Fruit fly (Drosophila melanogaster): Measurements from ENCODE around the gene MTA1-like.

The MTA1-like gene

dm6 chr3R:5685269-5686048 lies 36.9 kb upstream of the MTA1-like start, which contains the start of the genes Rab23 and plx (continued):
- TF ChIP-seq ken (GFP tag; IDR thresholded peaks at IDR 0.05), result 0 out of 3 replicates have a peak, but pooled peaks have one; percentile 24
- no peak for TF ChIP-seq CG2129 (GFP tag; IDR thresholded peaks at IDR 0.05; ENCODE audit: partially characterized antibody)
- no peak for TF ChIP-seq ind (GFP tag; optimal IDR thresholded peaks at IDR 0.05)
- TF ChIP-seq Nf-YC (tag; optimal IDR thresholded peaks at IDR 0.05), result peak; percentile 23
- TF ChIP-seq ash1 (GFP tag; optimal IDR thresholded peaks at IDR 0.05), result no peak
- no peak for TF ChIP-seq slou (GFP tag; optimal IDR thresholded peaks at IDR 0.05)
- no peak for TF ChIP-seq zen2 (GFP tag; IDR thresholded peaks at IDR 0.05; ENCODE audit: partially characterized antibody)
- no peak for TF ChIP-seq CG12219 (GFP tag; optimal IDR thresholded peaks at IDR 0.05)
- TF ChIP-seq CG8388 (GFP tag; optimal IDR thresholded peaks at IDR 0.05), result no peak
- TF ChIP-seq Antp (GFP tag; optimal IDR thresholded peaks at IDR 0.05), result peak; percentile 7
- TF ChIP-seq CG6765 (GFP tag; optimal IDR thresholded peaks at IDR 0.05), result no peak
- TF ChIP-seq ci (GFP tag; IDR thresholded peaks at IDR 0.05), result peak; percentile 38; the same call in 2 of the 3 replicates
- no peak for TF ChIP-seq CG6654 (GFP tag; optimal IDR thresholded peaks at IDR 0.05)
- TF ChIP-seq CG15073 (GFP tag; optimal IDR thresholded peaks at IDR 0.05), result no peak
- TF ChIP-seq pita (GFP tag; optimal IDR thresholded peaks at IDR 0.05), result no peak
- no peak for TF ChIP-seq CG1529 (GFP tag; optimal IDR thresholded peaks at IDR 0.05)
- TF ChIP-seq Tbp (GFP tag; optimal IDR thresholded peaks at IDR 0.05), result no peak
- TF ChIP-seq stwl (tag; optimal IDR thresholded peaks at IDR 0.05), result peak; percentile 73
- no peak for TF ChIP-seq yki (optimal IDR thresholded peaks at IDR 0.05)
- no peak for TF ChIP-seq Mad (GFP tag; optimal IDR thresholded peaks at IDR 0.05)
- peak; percentile 32; the same call in 1 of the 3 replicates for TF ChIP-seq CG17361 (GFP tag; IDR thresholded peaks at IDR 0.05)
- peak; percentile 54 for TF ChIP-seq kah (GFP tag; optimal IDR thresholded peaks at IDR 0.05)
- TF ChIP-seq CG34376 (GFP tag; optimal IDR thresholded peaks at IDR 0.05), result no peak
- no peak for TF ChIP-seq ap (GFP tag; IDR thresholded peaks at IDR 0.05)
- TF ChIP-seq Pdp1 (GFP tag; optimal IDR thresholded peaks at IDR 0.05), result peak in 1 of 2 experiments; percentile 23
- peak; percentile 46 for TF ChIP-seq Dref (GFP tag; IDR thresholded peaks at IDR 0.05)
- TF ChIP-seq CG8944 (GFP tag; optimal IDR thresholded peaks at IDR 0.05), result no peak
- no peak for TF ChIP-seq Nf-YA (GFP tag; IDR thresholded peaks at IDR 0.05)
- TF ChIP-seq pros (GFP tag; optimal IDR thresholded peaks at IDR 0.05), result no peak
- peak; percentile 8 for TF ChIP-seq CTCF (GFP tag; optimal IDR thresholded peaks at IDR 0.05)
- TF ChIP-seq Dad (GFP tag; optimal IDR thresholded peaks at IDR 0.05), result peak; percentile 22
- TF ChIP-seq sna (GFP tag; IDR thresholded peaks at IDR 0.05; ENCODE audit: partially characterized antibody), result no peak
- no peak for TF ChIP-seq CG16863 (GFP tag; optimal IDR thresholded peaks at IDR 0.05)
- TF ChIP-seq MBD-R2 (GFP tag; IDR thresholded peaks at IDR 0.05), result peak; percentile 78
- no peak for TF ChIP-seq Usf (GFP tag; optimal IDR thresholded peaks at IDR 0.05)
- TF ChIP-seq lmd (GFP tag; IDR thresholded peaks at IDR 0.05), result no peak; the same call in 1 of the 2 replicates
- no peak for TF ChIP-seq Dip3 (GFP tag; optimal IDR thresholded peaks at IDR 0.05)
- peak; percentile 47 for TF ChIP-seq CG33213 (GFP tag; optimal IDR thresholded peaks at IDR 0.05)
- no peak for TF ChIP-seq wek (GFP tag; optimal IDR thresholded peaks at IDR 0.05)
- TF ChIP-seq nerfin-1 (tag; optimal IDR thresholded peaks at IDR 0.05), result no peak
- no peak for TF ChIP-seq pb (GFP tag; optimal IDR thresholded peaks at IDR 0.05)
- TF ChIP-seq bsh (GFP tag; optimal IDR thresholded peaks at IDR 0.05), result no peak
- peak; percentile 2 for TF ChIP-seq CG12769 (tag; optimal IDR thresholded peaks at IDR 0.05)
- TF ChIP-seq CG9876 (GFP tag; optimal IDR thresholded peaks at IDR 0.05), result no peak
- TF ChIP-seq CG2116 (GFP tag; optimal IDR thresholded peaks at IDR 0.05), result peak; percentile 60
- TF ChIP-seq prd (optimal IDR thresholded peaks at IDR 0.05), result no peak
- TF ChIP-seq prd (GFP tag; IDR thresholded peaks at IDR 0.05), result no peak
- TF ChIP-seq CG9727 (GFP tag; optimal IDR thresholded peaks at IDR 0.05), result peak; percentile 4
- TF ChIP-seq wdn (GFP tag; IDR thresholded peaks at IDR 0.05), result no peak
- TF ChIP-seq sr (GFP tag; IDR thresholded peaks at IDR 0.05), result no peak
- peak; percentile 71 for TF ChIP-seq HmgZ (tag; optimal IDR thresholded peaks at IDR 0.05)
